Worm (Caenorhabditis elegans): ENCODE results near the gene arp-6.

ce11 chrII:8039416-8039815 lies 2.3 kb upstream of the arp-6 start, which contains the start of the genes ubh-4 and algn-6:
- TF ChIP-seq ama-1 (optimal IDR thresholded peaks at IDR 0.05) (no peak), aly-1 (tag; optimal IDR thresholded peaks at IDR 0.05) (no peak), B0310.2 (tag; optimal IDR thresholded peaks at IDR 0.05) (no peak), flt-1 (GFP tag; IDR thresholded peaks at IDR 0.05) (no peak), tbx-37 (GFP tag; conservative IDR thresholded peaks at IDR 0.05) (0 out of 2 replicates have a peak, but pooled peaks have one; percentile 7), tra-4 (tag; optimal IDR thresholded peaks at IDR 0.05) (no peak), hmbx-1 (tag; optimal IDR thresholded peaks at IDR 0.05) (no peak), ceh-13 (GFP tag; optimal IDR thresholded peaks at IDR 0.05) (no peak), tbx-11 (GFP tag; IDR thresholded peaks at IDR 0.05) (no peak), pes-1 (GFP tag; IDR thresholded peaks at IDR 0.05) (no peak)
